Worm (Caenorhabditis elegans) whole organism, young adult: ENCODE measurements around the gene tftc-3.

Experiments used
- C06A6.2 ChIP-seq: fragments of 200-800 bp; sonication (Bioruptor generic); conservative IDR thresholded peaks from 2 replicates; pipeline ENCODE4 v1.3.6; 2022; ENCODE audit warnings: missing genetic modification characterization, missing compliant biosample characterization
- F22D6.2 ChIP-seq: sonication (generic microtip); optimal IDR thresholded peaks from 2 replicates; lab custom pipeline; 2016; ENCODE audit warnings: mild to moderate bottlenecking, missing genetic modification characterization, missing compliant biosample characterization
- F49E8.2 ChIP-seq: sonication (generic microtip); optimal IDR thresholded peaks from 3 replicates; lab custom pipeline; 2017; ENCODE audit warnings: missing genetic modification characterization, mild to moderate bottlenecking, missing compliant biosample characterization, antibody characterized with exemption, moderate library complexity; ENCODE audit not compliant: insufficient read depth
- F55B11.4 ChIP-seq: sonication (generic microtip); optimal IDR thresholded peaks from 2 replicates; lab custom pipeline; 2016; ENCODE audit warnings: missing compliant biosample characterization, missing genetic modification characterization, borderline replicate concordance; ENCODE audit not compliant: insufficient read depth
- F57A8.1 ChIP-seq: fragments of 200-800 bp; sonication (Bioruptor generic); optimal IDR thresholded peaks from 2 replicates; lab custom pipeline; 2018; ENCODE audit warnings: mild to moderate bottlenecking, missing genetic modification characterization, moderate library complexity, missing compliant biosample characterization
- F57C9.4 ChIP-seq: sonication (generic microtip); optimal IDR thresholded peaks from 2 replicates; lab custom pipeline; 2017; ENCODE audit warnings: mild to moderate bottlenecking, missing genetic modification characterization, missing compliant biosample characterization
- K12H6.12 ChIP-seq: fragments of 200-800 bp; sonication (Bioruptor generic); optimal IDR thresholded peaks from 2 replicates; lab custom pipeline; 2018; ENCODE audit warnings: mild to moderate bottlenecking, missing genetic modification characterization, missing compliant biosample characterization
- T07F8.4 ChIP-seq: sonication (generic microtip); optimal IDR thresholded peaks from 2 replicates; lab custom pipeline; 2016; ENCODE audit warnings: mild to moderate bottlenecking, missing genetic modification characterization, moderate library complexity, missing compliant biosample characterization
- T26A5.8 ChIP-seq: sonication (generic microtip); optimal IDR thresholded peaks from 2 replicates; lab custom pipeline; 2016; ENCODE audit warnings: missing genetic modification characterization, missing compliant biosample characterization
- Y53G8AR.9 ChIP-seq: fragments of 200-800 bp; sonication (Bioruptor generic); conservative IDR thresholded peaks from 2 replicates; pipeline ENCODE4 v1.3.6; 2022; ENCODE audit warnings: missing genetic modification reagents, missing genetic modification characterization, missing compliant biosample characterization
- Y56A3A.18 ChIP-seq: fragments of 200-800 bp; sonication (Bioruptor generic); IDR thresholded peaks from 2 replicates; pipeline ENCODE4 v1.3.6; 2022; ENCODE audit warnings: missing genetic modification reagents, missing genetic modification characterization, missing compliant biosample characterization
- aptf-2 ChIP-seq: fragments of 200-800 bp; sonication (Bioruptor generic); conservative IDR thresholded peaks from 2 replicates; pipeline ENCODE4 v1.3.6; 2022; ENCODE audit warnings: missing genetic modification reagents, missing genetic modification characterization, missing compliant biosample characterization
- atf-7 ChIP-seq: sonication (generic microtip); optimal IDR thresholded peaks from 2 replicates; lab custom pipeline; 2017; ENCODE audit warnings: mild to moderate bottlenecking, missing genetic modification characterization, missing compliant biosample characterization
- attf-3 ChIP-seq: fragments of 200-800 bp; sonication (Bioruptor generic); conservative IDR thresholded peaks from 2 replicates; pipeline ENCODE4 v1.3.6; 2022; ENCODE audit warnings: missing genetic modification reagents, missing genetic modification characterization, missing compliant biosample characterization
- cebp-2 ChIP-seq: fragments of 200-800 bp; sonication (Bioruptor generic); IDR thresholded peaks from 2 replicates; pipeline ENCODE4 v1.3.6; 2022; ENCODE audit warnings: missing genetic modification characterization, missing compliant biosample characterization
- ceh-27 ChIP-seq: fragments of 200-800 bp; sonication (Bioruptor generic); optimal IDR thresholded peaks from 2 replicates; lab custom pipeline; 2018; ENCODE audit warnings: mild to moderate bottlenecking, missing genetic modification characterization, moderate library complexity, missing compliant biosample characterization
- ceh-40 ChIP-seq: fragments of 200-800 bp; sonication (Bioruptor generic); IDR thresholded peaks from 2 replicates; pipeline ENCODE4 v1.3.6; 2022; ENCODE audit warnings: missing genetic modification characterization, missing compliant biosample characterization
- ceh-58 ChIP-seq: fragments of 200-800 bp; sonication (Bioruptor generic); IDR thresholded peaks from 2 replicates; pipeline ENCODE4 v1.3.6; 2022; ENCODE audit warnings: missing genetic modification characterization, missing compliant biosample characterization
- ceh-79 ChIP-seq: sonication (generic microtip); optimal IDR thresholded peaks from 2 replicates; lab custom pipeline; 2017; ENCODE audit warnings: mild to moderate bottlenecking, missing genetic modification characterization, missing compliant biosample characterization
- ceh-91 ChIP-seq: fragments of 200-800 bp; sonication (Bioruptor generic); IDR thresholded peaks from 2 replicates; pipeline ENCODE4 v1.3.6; 2022; ENCODE audit warnings: missing genetic modification reagents, missing genetic modification characterization, missing compliant biosample characterization
- dpl-1 ChIP-seq: fragments of 150-350 bp; optimal IDR thresholded peaks from 2 replicates; lab custom pipeline; 2014; ENCODE audit warnings: missing biosample characterization, missing genetic modification reagents, missing genetic modification characterization
- egl-18 ChIP-seq: fragments of 200-800 bp; sonication (Bioruptor generic); IDR thresholded peaks from 2 replicates; pipeline ENCODE4 v1.3.6; 2022; ENCODE audit warnings: missing genetic modification reagents, missing genetic modification characterization, missing compliant biosample characterization
- him-1 ChIP-seq: sonication (generic microtip); optimal IDR thresholded peaks from 2 replicates; lab custom pipeline; 2016; ENCODE audit warnings: missing genotype, missing genetic modification reagents, missing genetic modification characterization, missing compliant biosample characterization
- hmg-20 ChIP-seq: fragments of 200-800 bp; sonication (Bioruptor generic); IDR thresholded peaks from 2 replicates; pipeline ENCODE4 v1.3.6; 2022; ENCODE audit warnings: missing genetic modification reagents, missing genetic modification characterization, missing compliant biosample characterization
- let-607 ChIP-seq, 2 experiments: fragments of 200-800 bp in 1 of 2; sonication (Bioruptor generic) in 1 of 2; sonication (generic microtip) in 1 of 2; optimal IDR thresholded peaks; 2 replicates each; lab custom pipeline; 2016 to 2018; ENCODE audit warnings: mild to moderate bottlenecking in 2 of 2, missing compliant biosample characterization in 2 of 2, missing genetic modification characterization in 2 of 2, moderate library complexity in 2 of 2, missing genotype in 1 of 2
- lir-1 ChIP-seq: fragments of 200-800 bp; sonication (Bioruptor generic); conservative IDR thresholded peaks from 2 replicates; pipeline ENCODE4 v1.3.6; 2022; ENCODE audit warnings: missing genetic modification reagents, missing genetic modification characterization, missing compliant biosample characterization
- mcd-1 ChIP-seq: fragments of 200-800 bp; sonication (Bioruptor generic); IDR thresholded peaks from 2 replicates; pipeline ENCODE4 v1.3.6; 2022; ENCODE audit warnings: missing genetic modification reagents, missing genetic modification characterization, missing compliant biosample characterization
- mes-4 ChIP-seq: sonication (generic microtip); optimal IDR thresholded peaks from 2 replicates; lab custom pipeline; 2016; ENCODE audit warnings: missing genotype, missing genetic modification characterization, missing compliant biosample characterization
- nhr-179 ChIP-seq: sonication (generic microtip); optimal IDR thresholded peaks from 2 replicates; lab custom pipeline; 2016; ENCODE audit warnings: mild to moderate bottlenecking, missing genetic modification characterization, missing compliant biosample characterization
- nhr-27 ChIP-seq: fragments of 200-800 bp; sonication (Bioruptor generic); optimal IDR thresholded peaks from 2 replicates; lab custom pipeline; 2018; ENCODE audit warnings: mild to moderate bottlenecking, missing genetic modification characterization, moderate library complexity, missing compliant biosample characterization
- nhr-80 ChIP-seq: sonication (generic microtip); optimal IDR thresholded peaks from 2 replicates; lab custom pipeline; 2016; ENCODE audit warnings: missing genetic modification characterization, missing compliant biosample characterization
- pha-4 ChIP-seq: fragments of 150-350 bp; sonication (generic microtip); optimal IDR thresholded peaks from 2 replicates; lab custom pipeline; 2014; ENCODE audit warnings: missing biosample characterization, missing genetic modification reagents, missing genetic modification characterization
- rcor-1 ChIP-seq: fragments of 200-800 bp; sonication (Bioruptor generic); IDR thresholded peaks from 2 replicates; pipeline ENCODE4 v1.3.6; 2022; ENCODE audit warnings: missing genetic modification reagents, missing genetic modification characterization, missing compliant biosample characterization
- rpc-1 ChIP-seq, 2 experiments: fragments of 150-350 bp in 1 of 2; sonication (generic microtip) in 1 of 2; optimal IDR thresholded peaks; 2 replicates each; lab custom pipeline; 2014 to 2018; ENCODE audit warnings: missing biosample characterization in 1 of 2, missing genetic modification characterization in 1 of 2, missing genetic modification reagents in 1 of 2, missing genotype in 1 of 2
- sdz-38 ChIP-seq: sonication (generic microtip); optimal IDR thresholded peaks from 2 replicates; lab custom pipeline; 2016; ENCODE audit warnings: missing genotype, missing genetic modification characterization, missing compliant biosample characterization
- sea-2 ChIP-seq: fragments of 200-800 bp; sonication (Bioruptor generic); IDR thresholded peaks from 2 replicates; pipeline ENCODE4 v1.3.6; 2022; ENCODE audit warnings: missing genetic modification characterization, missing compliant biosample characterization
- snpc-1.3 ChIP-seq: sonication (generic microtip); optimal IDR thresholded peaks from 2 replicates; lab custom pipeline; 2017; ENCODE audit warnings: missing genetic modification characterization, mild to moderate bottlenecking, missing compliant biosample characterization, antibody characterized with exemption, moderate library complexity, missing genotype, missing genetic modification reagents; ENCODE audit not compliant: insufficient read depth
- tlf-1 ChIP-seq: fragments of 200-800 bp; sonication (Bioruptor generic); optimal IDR thresholded peaks from 2 replicates; lab custom pipeline; 2018; ENCODE audit warnings: mild to moderate bottlenecking, missing genetic modification characterization, missing compliant biosample characterization
- ztf-22 ChIP-seq: fragments of 200-800 bp; sonication (Bioruptor generic); optimal IDR thresholded peaks from 2 replicates; lab custom pipeline; 2018; ENCODE audit warnings: mild to moderate bottlenecking, missing genetic modification characterization, moderate library complexity, missing compliant biosample characterization
- ztf-3 ChIP-seq: fragments of 200-800 bp; sonication (Bioruptor generic); optimal IDR thresholded peaks from 2 replicates; lab custom pipeline; 2018; ENCODE audit warnings: mild to moderate bottlenecking, missing genetic modification characterization, missing compliant biosample characterization

Gene tftc-3

ce11 chrV:10225610-10226009 is 15.5 kb upstream of the tftc-3 start, which contains the start of gene daf-36:
Gene daf-36 (minus strand): TSS chrV:10225710.
- TF ChIP-seq Y53G8AR.9 (GFP tag; lab: Robert Waterston, UW): no peak
- no peak for TF ChIP-seq egl-18 (GFP tag; lab: Robert Waterston, UW)
- TF ChIP-seq let-607 (tag; optimal IDR thresholded peaks at IDR 0.05; lab: Kevin White, UChicago): no peak
- no peak for TF ChIP-seq atf-7 (tag; lab: Kevin White, UChicago)
- TF ChIP-seq rcor-1 (GFP tag; lab: Robert Waterston, UW): no peak
- TF ChIP-seq nhr-80 (tag; lab: Kevin White, UChicago): peak; percentile 45

DNA sequence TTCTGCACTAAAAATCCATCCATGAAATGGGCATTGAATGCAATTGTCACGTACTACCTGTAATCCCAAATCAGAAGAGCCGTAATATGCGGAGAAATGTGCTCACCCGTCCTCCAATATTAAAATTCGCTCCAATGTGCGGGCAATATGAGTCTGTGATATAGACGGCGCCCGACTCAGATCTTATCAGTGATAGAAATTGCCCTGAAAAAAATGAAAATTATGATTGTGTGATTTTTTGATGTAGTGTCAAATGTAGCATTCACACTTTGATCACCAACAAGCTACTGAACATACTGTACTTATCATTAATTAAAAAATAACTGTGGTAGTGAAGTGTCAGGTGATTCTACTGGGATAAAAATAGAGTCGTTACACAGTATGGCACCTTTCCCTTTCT is 14.5 kb upstream of the tftc-3 start:
- peak; percentile 62 for TF ChIP-seq nhr-80 (tag; lab: Kevin White, UChicago)
- TF ChIP-seq sea-2 (GFP tag; lab: Robert Waterston, UW): no peak

- TF ChIP-seq ceh-91 (no peak), lir-1 (GFP tag; lab: Robert Waterston, UW) (no peak), mes-4 (no peak), F22D6.2 (tag; lab: Kevin White, UChicago) (no peak), F57A8.1 (GFP tag; lab: Kevin White, UChicago) (no peak), dpl-1 (GFP tag; lab: Kevin White, UChicago) (no peak), ceh-79 (tag; lab: Kevin White, UChicago) (no peak), ceh-27 (GFP tag; lab: Kevin White, UChicago) (no peak), T26A5.8 (tag; lab: Kevin White, UChicago) (no peak), tlf-1 (GFP tag; lab: Kevin White, UChicago) (no peak), cebp-2 (GFP tag; lab: Robert Waterston, UW) (no peak), K12H6.12 (tag; lab: Kevin White, UChicago) (no peak), ceh-58 (GFP tag; lab: Robert Waterston, UW) (no peak), C06A6.2 (GFP tag; lab: Robert Waterston, UW) (no peak), atf-7 (tag; lab: Kevin White, UChicago) (no peak), let-607 (tag; optimal IDR thresholded peaks at IDR 0.05; lab: Kevin White, UChicago) (no peak), ztf-22 (GFP tag; lab: Kevin White, UChicago) (no peak), F55B11.4 (tag; lab: Kevin White, UChicago) (no peak)
Measured at ce11 chrV:10222007-10222406, 11.9 kb upstream of the tftc-3 start, which contains the start of gene C12D8.20. Gene C12D8.20 (plus strand): TSS chrV:10222307.

DNA sequence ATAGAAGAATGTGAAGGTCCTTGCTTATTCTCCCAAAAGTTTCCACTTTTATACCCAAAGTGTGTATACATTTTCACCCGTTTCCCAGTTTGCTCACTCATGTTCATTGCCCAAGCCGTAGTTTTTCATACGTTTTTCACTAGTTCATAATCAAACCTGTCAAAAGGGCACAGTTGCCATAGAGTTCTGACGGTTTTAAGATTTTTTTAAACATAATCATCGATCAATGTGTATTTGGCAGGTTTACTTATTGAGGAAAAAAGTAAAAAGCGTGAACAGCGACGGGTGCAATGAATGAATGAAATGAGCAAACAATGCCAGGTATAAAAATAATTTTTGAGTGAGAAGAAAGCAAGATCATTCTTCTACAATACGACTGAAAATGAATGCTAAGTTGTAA is 11.2 kb upstream of the tftc-3 start, which contains the start of the genes fipr-5 and fipr-9:
fipr-5 (minus strand) TSS at position 101 of the 400 bp plus-strand sequence.
fipr-9 (plus strand) TSS at position 346 of the 400 bp plus-strand sequence.
- TF ChIP-seq T07F8.4 (no peak), F57C9.4 (tag; lab: Kevin White, UChicago) (no peak), ceh-40 (GFP tag; lab: Robert Waterston, UW) (no peak), hmg-20 (GFP tag; lab: Robert Waterston, UW) (no peak), mcd-1 (GFP tag; lab: Robert Waterston, UW) (no peak), F49E8.2 (tag; lab: Kevin White, UChicago) (no peak), K12H6.12 (tag; lab: Kevin White, UChicago) (no peak), nhr-179 (tag; lab: Kevin White, UChicago) (no peak), pha-4 (tag; lab: Kevin White, UChicago) (no peak), Y56A3A.18 (no peak), rpc-1 (optimal IDR thresholded peaks at IDR 0.05; lab: Kevin White, UChicago) (no peak), rpc-1 (tag; optimal IDR thresholded peaks at IDR 0.05; lab: Kevin White, UChicago) (no peak), aptf-2 (GFP tag; lab: Robert Waterston, UW) (no peak), ztf-3 (GFP tag; lab: Kevin White, UChicago) (no peak), him-1 (no peak), nhr-27 (tag; lab: Kevin White, UChicago) (no peak), attf-3 (GFP tag; lab: Robert Waterston, UW) (no peak), snpc-1.3 (no peak), sdz-38 (tag; lab: Kevin White, UChicago) (no peak), egl-18 (GFP tag; lab: Robert Waterston, UW) (no peak)
